Fruit fly (Drosophila melanogaster): Measurements from ENCODE around the gene CG14671.

Gene CG14671

dm6 chr3R:5601044-5601523, 36.5 kb upstream of the CG14671 start, which contains the start of the genes kra and SecS (continued):
- TF ChIP-seq dsx (GFP tag; optimal IDR thresholded peaks at IDR 0.05; ENCODE audit: poor library complexity, severe bottlenecking) (no peak), CG11294 (GFP tag; IDR thresholded peaks at IDR 0.05) (no peak), esn (GFP tag; optimal IDR thresholded peaks at IDR 0.05) (peak; percentile 67), CG4318 (GFP tag; optimal IDR thresholded peaks at IDR 0.05) (no peak), CG6808 (GFP tag; optimal IDR thresholded peaks at IDR 0.05) (peak; percentile 38), CG9139 (GFP tag; optimal IDR thresholded peaks at IDR 0.05) (no peak), Blimp-1 (GFP tag; optimal IDR thresholded peaks at IDR 0.05) (peak; percentile 19), cyc (GFP tag; optimal IDR thresholded peaks at IDR 0.05) (peak; percentile 55), eg (GFP tag; IDR thresholded peaks at IDR 0.05) (no peak), Hr4 (GFP tag; optimal IDR thresholded peaks at IDR 0.05) (peak; percentile 79), net (GFP tag; optimal IDR thresholded peaks at IDR 0.05) (no peak), CG8632 (GFP tag; optimal IDR thresholded peaks at IDR 0.05) (peak; percentile 46), Hr39 (GFP tag; optimal IDR thresholded peaks at IDR 0.05) (peak; percentile 68), OdsH (GFP tag; optimal IDR thresholded peaks at IDR 0.05) (peak; percentile 66), Eip78C (GFP tag) (peak; percentile 79), CG11902 (GFP tag; optimal IDR thresholded peaks at IDR 0.05) (peak; percentile 40), CG7368 (GFP tag; optimal IDR thresholded peaks at IDR 0.05) (no peak), CG32006 (GFP tag; optimal IDR thresholded peaks at IDR 0.05) (no peak), achi (GFP tag; optimal IDR thresholded peaks at IDR 0.05) (peak; percentile 66), fd59A (GFP tag; optimal IDR thresholded peaks at IDR 0.05) (no peak), pdm3 (GFP tag; optimal IDR thresholded peaks at IDR 0.05) (peak; percentile 68), Sox15 (GFP tag; optimal IDR thresholded peaks at IDR 0.05) (peak; percentile 61), CG3032 (tag; optimal IDR thresholded peaks at IDR 0.05) (peak; percentile 44), topi (GFP tag; optimal IDR thresholded peaks at IDR 0.05) (peak; percentile 51), vri (GFP tag; optimal IDR thresholded peaks at IDR 0.05) (no peak), Ets21C (GFP tag; optimal IDR thresholded peaks at IDR 0.05) (peak; percentile 72), CG6792 (GFP tag; optimal IDR thresholded peaks at IDR 0.05) (peak; percentile 47), Lpt (GFP tag; optimal IDR thresholded peaks at IDR 0.05) (no peak), CG34406 (GFP tag; optimal IDR thresholded peaks at IDR 0.05) (peak; percentile 16), lz (GFP tag; optimal IDR thresholded peaks at IDR 0.05) (peak; percentile 69), CG8119 (GFP tag; IDR thresholded peaks at IDR 0.05) (no peak)

- TF ChIP-seq CG9139 (GFP tag; optimal IDR thresholded peaks at IDR 0.05) (peak; percentile 63), CG6163 (GFP tag; IDR thresholded peaks at IDR 0.05) (no peak), vri (GFP tag; optimal IDR thresholded peaks at IDR 0.05) (peak; percentile 96), dsx (GFP tag; optimal IDR thresholded peaks at IDR 0.05; ENCODE audit: poor library complexity, severe bottlenecking) (peak; percentile 75), salr (GFP tag; optimal IDR thresholded peaks at IDR 0.05) (no peak), Lpt (GFP tag; optimal IDR thresholded peaks at IDR 0.05) (peak; percentile 11), Sox14 (GFP tag; optimal IDR thresholded peaks at IDR 0.05) (peak; percentile 85), CG6808 (GFP tag; optimal IDR thresholded peaks at IDR 0.05) (peak; percentile 46), fkh (GFP tag; optimal IDR thresholded peaks at IDR 0.05) (peak; percentile 56), ss (GFP tag; optimal IDR thresholded peaks at IDR 0.05) (peak; percentile 68 to 70), Eip75B (GFP tag; optimal IDR thresholded peaks at IDR 0.05) (peak; percentile 47), CG1621 (tag; optimal IDR thresholded peaks at IDR 0.05) (peak; percentile 74), svp (GFP tag) (peak; percentile 70), Ets96B (tag; optimal IDR thresholded peaks at IDR 0.05) (no peak), lz (GFP tag; optimal IDR thresholded peaks at IDR 0.05) (peak; percentile 7), Ets21C (GFP tag; optimal IDR thresholded peaks at IDR 0.05) (no peak), Eip78C (GFP tag) (peak; percentile 69), CG16779 (tag; optimal IDR thresholded peaks at IDR 0.05) (peak; percentile 43), topi (GFP tag; optimal IDR thresholded peaks at IDR 0.05) (no peak), CG8319 (GFP tag; optimal IDR thresholded peaks at IDR 0.05) (no peak), Eip93F (GFP tag; optimal IDR thresholded peaks at IDR 0.05) (peak; percentile 58)
These were observed 35.9 kb upstream of the CG14671 start for dm6 chr3R:5600361-5601043.
